Fruit fly (Drosophila melanogaster) whole organism, embryonic: ENCODE measurements around the gene HemK1.

Experiments used
- Ada2b ChIP-seq: fragments of 200-800 bp; sonication (Bioruptor generic); IDR thresholded peaks from 2 replicates; pipeline ENCODE4 v1.3.6; 2022; ENCODE audit warnings: missing biosample characterization, missing genetic modification characterization
- CG10959 ChIP-seq: fragments of 200-800 bp; sonication (Bioruptor generic); IDR thresholded peaks from 2 replicates; pipeline ENCODE4 v1.3.6; 2022; ENCODE audit warnings: missing biosample characterization, missing genetic modification characterization
- CG10979 ChIP-seq: fragments of 200-800 bp; sonication (Bioruptor generic); optimal IDR thresholded peaks from 2 replicates; lab custom pipeline; 2018; ENCODE audit warnings: missing biosample characterization, mild to moderate bottlenecking, missing genetic modification characterization, moderate library complexity
- CG12104 ChIP-seq: fragments of 200-800 bp; sonication (Bioruptor generic); optimal IDR thresholded peaks from 3 replicates; lab custom pipeline; 2016; ENCODE audit warnings: missing biosample characterization, missing genetic modification characterization
- CG12942 ChIP-seq: fragments of 200-800 bp; sonication (Bioruptor generic); optimal IDR thresholded peaks from 3 replicates; lab custom pipeline; 2016; ENCODE audit warnings: missing biosample characterization, missing genetic modification characterization
- CG13775 ChIP-seq: fragments of 200-800 bp; sonication (Bioruptor generic); optimal IDR thresholded peaks from 3 replicates; lab custom pipeline; 2017; ENCODE audit warnings: missing biosample characterization, mild to moderate bottlenecking, missing genetic modification characterization
- CG15514 ChIP-seq: fragments of 200-800 bp; sonication (Bioruptor generic); optimal IDR thresholded peaks from 3 replicates; lab custom pipeline; 2017; ENCODE audit warnings: missing biosample characterization, missing genetic modification characterization, mild to moderate bottlenecking, moderate library complexity, missing genetic modification reagents
- CG30020 ChIP-seq: fragments of 200-800 bp; optimal IDR thresholded peaks from 2 replicates; lab custom pipeline; 2019; ENCODE audit warnings: missing biosample characterization, mild to moderate bottlenecking, missing genetic modification characterization, moderate library complexity
- CG32767 ChIP-seq: fragments of 200-800 bp; sonication (Bioruptor generic); IDR thresholded peaks from 2 replicates; pipeline ENCODE4 v1.3.6; 2022; ENCODE audit warnings: missing biosample characterization, missing genetic modification characterization
- CG33213 ChIP-seq: fragments of 200-800 bp; sonication (Bioruptor generic); optimal IDR thresholded peaks from 3 replicates; lab custom pipeline; 2016; ENCODE audit warnings: missing biosample characterization, missing genetic modification characterization
- CG7357 ChIP-seq: fragments of 200-800 bp; sonication (Bioruptor generic); IDR thresholded peaks from 3 replicates; pipeline ENCODE4 v1.3.6; 2022; ENCODE audit warnings: missing biosample characterization, missing genetic modification characterization
- CG7745 ChIP-seq: fragments of 200-800 bp; sonication (Bioruptor generic); optimal IDR thresholded peaks from 2 replicates; lab custom pipeline; 2018; ENCODE audit warnings: missing biosample characterization, mild to moderate bottlenecking, missing genetic modification characterization, moderate library complexity
- CG8944 ChIP-seq: fragments of 200-800 bp; sonication (Bioruptor generic); optimal IDR thresholded peaks from 3 replicates; lab custom pipeline; 2016; ENCODE audit warnings: missing biosample characterization, missing genetic modification characterization
- CG9609 ChIP-seq: fragments of 200-800 bp; sonication (Bioruptor generic); optimal IDR thresholded peaks from 3 replicates; lab custom pipeline; 2016; ENCODE audit warnings: missing biosample characterization, missing genetic modification characterization
- CoRest ChIP-seq: fragments of 200-800 bp; sonication (Bioruptor generic); optimal IDR thresholded peaks from 3 replicates; lab custom pipeline; 2018; ENCODE audit warnings: missing biosample characterization, mild to moderate bottlenecking, missing genetic modification characterization, moderate library complexity
- D ChIP-seq, 2 experiments: fragments of 200-800 bp in 1 of 2; fragments of >200 bp in 1 of 2; sonication (Bioruptor generic) in 1 of 2; optimal IDR thresholded peaks; 2 replicates in 1 of 2; 3 replicates in 1 of 2; lab custom pipeline; 2017; ENCODE audit warnings: mild to moderate bottlenecking in 1 of 2, missing biosample characterization in 1 of 2, missing genetic modification characterization in 1 of 2, missing genetic modification reagents in 1 of 2
- D19A ChIP-seq: fragments of 200-800 bp; optimal IDR thresholded peaks from 3 replicates; lab custom pipeline; 2019; ENCODE audit warnings: missing biosample characterization, mild to moderate bottlenecking, missing genetic modification characterization, moderate library complexity
- ERR ChIP-seq: fragments of 200-800 bp; sonication (Bioruptor generic); optimal IDR thresholded peaks from 2 replicates; lab custom pipeline; 2016; ENCODE audit warnings: missing biosample characterization, missing genetic modification characterization
- Fer3 ChIP-seq: fragments of 200-800 bp; sonication (Bioruptor generic); optimal IDR thresholded peaks from 2 replicates; lab custom pipeline; 2018; ENCODE audit warnings: missing biosample characterization, mild to moderate bottlenecking, missing genetic modification characterization, moderate library complexity
- GATAe ChIP-seq: fragments of 200-800 bp; sonication (Bioruptor generic); conservative IDR thresholded peaks from 2 replicates; pipeline ENCODE4 v1.3.6; 2022; ENCODE audit warnings: missing biosample characterization, missing genetic modification characterization
- Gug ChIP-seq: fragments of 200-800 bp; sonication (Bioruptor generic); IDR thresholded peaks from 4 replicates; pipeline ENCODE4 v1.3.6; 2022; ENCODE audit warnings: missing biosample characterization, missing genetic modification characterization
- H2.0 ChIP-seq: fragments of 200-800 bp; sonication (Bioruptor generic); IDR thresholded peaks from 2 replicates; pipeline ENCODE4 v1.3.6; 2022; ENCODE audit warnings: missing biosample characterization, missing genetic modification characterization
- Hand ChIP-seq: fragments of 200-800 bp; sonication (Bioruptor generic); optimal IDR thresholded peaks from 2 replicates; lab custom pipeline; 2017; ENCODE audit warnings: mild to moderate bottlenecking, missing biosample characterization, missing genetic modification reagents, missing genetic modification characterization
- HmgZ ChIP-seq: fragments of 200-800 bp; sonication (Bioruptor generic); optimal IDR thresholded peaks from 2 replicates; lab custom pipeline; 2018; ENCODE audit warnings: missing biosample characterization, mild to moderate bottlenecking, missing genetic modification characterization
- Hr78 ChIP-seq, 2 experiments: fragments of 200-800 bp in 1 of 2; fragments of >200 bp in 1 of 2; sonication (Bioruptor generic) in 1 of 2; optimal IDR thresholded peaks; 2 replicates each; lab custom pipeline; 2017 to 2019; ENCODE audit warnings: missing biosample characterization in 2 of 2, missing genetic modification characterization in 2 of 2, mild to moderate bottlenecking in 1 of 2, moderate library complexity in 1 of 2
- Mrtf ChIP-seq: fragments of 200-800 bp; sonication (Bioruptor generic); IDR thresholded peaks from 3 replicates; pipeline ENCODE4 v1.3.6; 2022; ENCODE audit warnings: missing biosample characterization, missing genetic modification characterization
- Ptx1 ChIP-seq: fragments of 200-800 bp; sonication (Bioruptor generic); IDR thresholded peaks from 2 replicates; pipeline ENCODE4 v1.3.6; 2022; ENCODE audit warnings: missing biosample characterization, missing genetic modification characterization
- Six4 ChIP-seq: fragments of 200-800 bp; sonication (Bioruptor generic); optimal IDR thresholded peaks from 2 replicates; lab custom pipeline; 2016; ENCODE audit warnings: missing biosample characterization, missing genetic modification characterization
- Tbp ChIP-seq: fragments of >200 bp; optimal IDR thresholded peaks from 2 replicates; lab custom pipeline; 2018; ENCODE audit warnings: missing biosample characterization, missing genetic modification characterization
- Usf ChIP-seq: fragments of 200-800 bp; sonication (Bioruptor generic); optimal IDR thresholded peaks from 2 replicates; lab custom pipeline; 2017; ENCODE audit warnings: missing genotype, missing biosample characterization, missing genetic modification characterization
- az2 ChIP-seq: fragments of 200-800 bp; sonication (Bioruptor generic); optimal IDR thresholded peaks from 3 replicates; lab custom pipeline; 2016; ENCODE audit warnings: missing biosample characterization, missing genetic modification characterization
- bab2 ChIP-seq: fragments of 200-800 bp; sonication (Bioruptor generic); optimal IDR thresholded peaks from 2 replicates; lab custom pipeline; 2016; ENCODE audit warnings: missing biosample characterization, missing genetic modification characterization
- btn ChIP-seq: fragments of 200-800 bp; sonication (Bioruptor generic); optimal IDR thresholded peaks from 2 replicates; lab custom pipeline; 2016; ENCODE audit warnings: missing biosample characterization, missing genetic modification characterization
- ci ChIP-seq: fragments of 200-800 bp; sonication (Bioruptor generic); IDR thresholded peaks from 3 replicates; pipeline ENCODE4 v1.3.6; 2022; ENCODE audit warnings: missing biosample characterization, missing genetic modification characterization
- crol ChIP-seq: fragments of 200-800 bp; sonication (Bioruptor generic); IDR thresholded peaks from 2 replicates; pipeline ENCODE4 v1.3.6; 2022; ENCODE audit warnings: missing biosample characterization, missing genetic modification characterization
- dan ChIP-seq: fragments of 200-800 bp; sonication (Bioruptor generic); IDR thresholded peaks from 2 replicates; pipeline ENCODE4 v1.3.6; 2022; ENCODE audit warnings: missing biosample characterization, missing genetic modification characterization
- dmrt11E ChIP-seq: fragments of 200-800 bp; sonication (Bioruptor generic); optimal IDR thresholded peaks from 3 replicates; lab custom pipeline; 2018; ENCODE audit warnings: missing biosample characterization, mild to moderate bottlenecking, missing genetic modification characterization, moderate library complexity
- esg ChIP-seq: fragments of 200-800 bp; sonication (Bioruptor generic); conservative IDR thresholded peaks from 2 replicates; pipeline ENCODE4 v1.3.6; 2022; ENCODE audit warnings: missing biosample characterization, missing genetic modification characterization
- fd3F ChIP-seq: fragments of 200-800 bp; sonication (Bioruptor generic); optimal IDR thresholded peaks from 2 replicates; lab custom pipeline; 2018; ENCODE audit warnings: missing biosample characterization, mild to moderate bottlenecking, missing genetic modification characterization, moderate library complexity
- gce ChIP-seq: fragments of 200-800 bp; sonication (Bioruptor generic); IDR thresholded peaks from 3 replicates; pipeline ENCODE4 v1.3.6; 2022; ENCODE audit warnings: missing biosample characterization, missing genetic modification characterization
- nmo ChIP-seq: fragments of 200-800 bp; sonication (Bioruptor generic); optimal IDR thresholded peaks from 2 replicates; lab custom pipeline; 2018; ENCODE audit warnings: missing biosample characterization, mild to moderate bottlenecking, missing genetic modification characterization, moderate library complexity
- prd ChIP-seq, 3 experiments: fragments of >200 bp in 2 of 3; fragments of 200-800 bp in 1 of 3; sonication (Bioruptor generic) in 1 of 3; optimal IDR thresholded peaks in 2 of 3; IDR thresholded peaks in 1 of 3; 2 replicates in 2 of 3; 3 replicates in 1 of 3; pipeline versions ENCODE4 v1.3.6 to Lab custom; 2017 to 2022; ENCODE audit warnings: missing biosample characterization in 1 of 3, missing genetic modification characterization in 1 of 3
- ro ChIP-seq: fragments of 200-800 bp; sonication (Bioruptor generic); IDR thresholded peaks from 2 replicates; pipeline ENCODE4 v1.3.6; 2022; ENCODE audit warnings: missing biosample characterization, missing genetic modification characterization
- sc ChIP-seq, 3 experiments: fragments of >200 bp in 2 of 3; fragments of 200-800 bp in 1 of 3; sonication (Bioruptor generic) in 1 of 3; optimal IDR thresholded peaks; 2 replicates in 2 of 3; 3 replicates in 1 of 3; lab custom pipeline; 2017; ENCODE audit warnings: mild to moderate bottlenecking in 1 of 3, missing biosample characterization in 1 of 3, missing genetic modification characterization in 1 of 3, missing genetic modification reagents in 1 of 3
- schlank ChIP-seq: fragments of 200-800 bp; sonication (Bioruptor generic); optimal IDR thresholded peaks from 2 replicates; lab custom pipeline; 2018; ENCODE audit warnings: missing biosample characterization, mild to moderate bottlenecking, missing genetic modification characterization
- sd ChIP-seq: fragments of 200-800 bp; sonication (Bioruptor generic); optimal IDR thresholded peaks from 3 replicates; lab custom pipeline; 2018; ENCODE audit warnings: missing biosample characterization, mild to moderate bottlenecking, missing genetic modification characterization, moderate library complexity
- sens ChIP-seq: fragments of 200-800 bp; sonication (Bioruptor generic); peaks from one replicate; lab custom pipeline; 2016; ENCODE audit warnings: missing biosample characterization, missing genetic modification characterization
- vfl ChIP-seq: fragments of 200-800 bp; sonication (Bioruptor generic); optimal IDR thresholded peaks from 2 replicates; lab custom pipeline; 2016; ENCODE audit warnings: missing biosample characterization, missing genetic modification characterization
- zfh2 ChIP-seq: fragments of 200-800 bp; sonication (Bioruptor generic); optimal IDR thresholded peaks from 2 replicates; lab custom pipeline; 2016; ENCODE audit warnings: missing biosample characterization, missing genetic modification characterization

HemK1 gene

dm6 chr2L:6490783-6491249 lies 23.3 kb upstream of the HemK1 start, which contains the start of the genes Phf5a and CG31638 (continued):
- TF ChIP-seq Tbp (GFP tag; lab: Kevin White, UChicago): no peak
- peak; percentile 58 for TF ChIP-seq Usf (GFP tag; lab: Kevin White, UChicago)
- peak; percentile 86 for TF ChIP-seq vfl (GFP tag; lab: Kevin White, UChicago)
- TF ChIP-seq CG7357 (GFP tag; lab: Robert Waterston, UW): peak; percentile 91
- TF ChIP-seq CG15514 (GFP tag; lab: Kevin White, UChicago): peak; percentile 87
- TF ChIP-seq CG10959 (GFP tag; lab: Robert Waterston, UW): peak; percentile 34; the same call in 1 of the 2 replicates
- TF ChIP-seq crol: peak; percentile 53; the same call in 1 of the 2 replicates
- peak; percentile 97 for TF ChIP-seq Fer3 (tag; lab: Kevin White, UChicago)
- peak; percentile 88 for TF ChIP-seq CG13775 (GFP tag; lab: Kevin White, UChicago)
- peak; percentile 92 for TF ChIP-seq ci (GFP tag; lab: Robert Waterston, UW)
- TF ChIP-seq esg (GFP tag; lab: Robert Waterston, UW): peak; percentile 65
- no peak for TF ChIP-seq sc (optimal IDR thresholded peaks at IDR 0.05; lab: Kevin White, UChicago)
- TF ChIP-seq sc (GFP tag; optimal IDR thresholded peaks at IDR 0.05; lab: Kevin White, UChicago): peak; percentile 91
- TF ChIP-seq CG12104: peak; percentile 58
- no peak for TF ChIP-seq ro (GFP tag; lab: Robert Waterston, UW)
- peak; percentile 73 for TF ChIP-seq CG9609 (GFP tag; lab: Kevin White, UChicago)
- TF ChIP-seq CG8944 (GFP tag; lab: Kevin White, UChicago): peak; percentile 72
- TF ChIP-seq Six4 (GFP tag; lab: Kevin White, UChicago): peak; percentile 95
- peak; percentile 95 for TF ChIP-seq gce (GFP tag; lab: Robert Waterston, UW)
- TF ChIP-seq zfh2 (GFP tag; lab: Kevin White, UChicago): peak; percentile 90
- peak; percentile 93 for TF ChIP-seq CG12942 (GFP tag; lab: Kevin White, UChicago)
- peak; percentile 94 for TF ChIP-seq CG32767 (GFP tag; lab: Robert Waterston, UW)
- TF ChIP-seq GATAe: peak; percentile 91
- no peak for TF ChIP-seq Hr78 (GFP tag; optimal IDR thresholded peaks at IDR 0.05; lab: Kevin White, UChicago)
- TF ChIP-seq Hand (GFP tag; lab: Kevin White, UChicago): peak; percentile 74
- TF ChIP-seq fd3F: peak; percentile 59
- TF ChIP-seq nmo (GFP tag; lab: Kevin White, UChicago): peak; percentile 81
- TF ChIP-seq bab2: peak; percentile 13
- TF ChIP-seq CG33213: no peak
- no peak for TF ChIP-seq ERR (GFP tag; lab: Kevin White, UChicago)
- TF ChIP-seq H2.0: peak; percentile 53; the same call in 1 of the 2 replicates
- peak; percentile 88 for TF ChIP-seq dan (GFP tag; lab: Robert Waterston, UW)
- TF ChIP-seq Mrtf (GFP tag; lab: Robert Waterston, UW): peak; percentile 38; the same call in 1 of the 3 replicates
- TF ChIP-seq schlank (tag; lab: Kevin White, UChicago): peak; percentile 57
- no peak for TF ChIP-seq D (optimal IDR thresholded peaks at IDR 0.05; lab: Kevin White, UChicago)
- peak; percentile 90 for TF ChIP-seq D (GFP tag; optimal IDR thresholded peaks at IDR 0.05; lab: Kevin White, UChicago)
- peak; percentile 95 for TF ChIP-seq CG10979
- peak; percentile 58 for TF ChIP-seq CG30020 (tag; lab: Kevin White, UChicago)
- peak; percentile 97 for TF ChIP-seq HmgZ
- no peak for TF ChIP-seq btn (GFP tag; lab: Kevin White, UChicago)
- TF ChIP-seq CG7745 (tag; lab: Kevin White, UChicago): peak; percentile 72
- peak; percentile 72 for TF ChIP-seq sd (tag; lab: Kevin White, UChicago)
- peak; percentile 73 for TF ChIP-seq Ptx1
- peak; percentile 95 for TF ChIP-seq Gug (GFP tag; lab: Robert Waterston, UW)
- peak; percentile 86 for TF ChIP-seq sens
- TF ChIP-seq CoRest (tag; lab: Kevin White, UChicago): peak; percentile 90
- TF ChIP-seq az2 (GFP tag; lab: Kevin White, UChicago): peak; percentile 90
- TF ChIP-seq dmrt11E (tag; lab: Kevin White, UChicago): peak; percentile 93
- peak; percentile 54 for TF ChIP-seq Ada2b
- no peak for TF ChIP-seq prd (optimal IDR thresholded peaks at IDR 0.05; lab: Kevin White, UChicago)
- peak; percentile 99 for TF ChIP-seq prd (GFP tag; IDR thresholded peaks at IDR 0.05; lab: Robert Waterston, UW)
- TF ChIP-seq D19A: peak; percentile 54
